Fruit fly (Drosophila melanogaster) whole organism, embryonic: ENCODE results near the gene CG6149.
A peak's percentile ranks its signal among the peaks of the same experiment; 100 is the strongest.

Source experiments
- Ada2b ChIP-seq: fragments of 200-800 bp; sonication (Bioruptor generic); IDR thresholded peaks from 2 replicates; pipeline ENCODE4 v1.3.6; 2022; ENCODE audit warnings: missing biosample characterization, missing genetic modification characterization
- Antp ChIP-seq: fragments of 200-800 bp; sonication (Bioruptor generic); optimal IDR thresholded peaks from 3 replicates; lab custom pipeline; 2016; ENCODE audit warnings: missing biosample characterization, missing genetic modification characterization
- BEAF-32 ChIP-seq: fragments of 200-800 bp; sonication (Bioruptor generic); optimal IDR thresholded peaks from 3 replicates; lab custom pipeline; 2017; ENCODE audit warnings: missing biosample characterization, missing genetic modification characterization, mild to moderate bottlenecking, moderate library complexity, missing genetic modification reagents
- Blimp-1 ChIP-seq: fragments of 200-800 bp; sonication (Bioruptor generic); optimal IDR thresholded peaks from 3 replicates; lab custom pipeline; 2018; ENCODE audit warnings: missing biosample characterization, missing genetic modification characterization, mild to moderate bottlenecking, moderate library complexity, missing genetic modification reagents
- BtbVII ChIP-seq: fragments of 200-800 bp; sonication (Bioruptor generic); optimal IDR thresholded peaks from 3 replicates; lab custom pipeline; 2017; ENCODE audit warnings: missing biosample characterization, mild to moderate bottlenecking, missing genetic modification characterization
- CG10543 ChIP-seq: fragments of 200-800 bp; sonication (Bioruptor generic); optimal IDR thresholded peaks from 3 replicates; lab custom pipeline; 2017; ENCODE audit warnings: missing biosample characterization, mild to moderate bottlenecking, missing genetic modification characterization, moderate library complexity
- CG11456 ChIP-seq: fragments of 200-800 bp; sonication (Bioruptor generic); IDR thresholded peaks from 3 replicates; pipeline ENCODE4 v1.3.6; 2022; ENCODE audit warnings: missing biosample characterization, missing genetic modification characterization
- CG12769 ChIP-seq: fragments of 200-800 bp; sonication (Bioruptor generic); optimal IDR thresholded peaks from 2 replicates; lab custom pipeline; 2019; ENCODE audit warnings: missing biosample characterization, mild to moderate bottlenecking, missing genetic modification characterization, moderate library complexity
- CG15011 ChIP-seq: fragments of 200-800 bp; sonication (Bioruptor generic); optimal IDR thresholded peaks from 3 replicates; lab custom pipeline; 2018; ENCODE audit warnings: missing biosample characterization, mild to moderate bottlenecking, missing genetic modification characterization
- CG1602 ChIP-seq: fragments of 200-800 bp; sonication (Bioruptor generic); optimal IDR thresholded peaks from 3 replicates; lab custom pipeline; 2016; ENCODE audit warnings: missing biosample characterization, missing genetic modification characterization
- CG1603 ChIP-seq: fragments of 200-800 bp; sonication (Bioruptor generic); optimal IDR thresholded peaks from 2 replicates; lab custom pipeline; 2019; ENCODE audit warnings: missing biosample characterization, mild to moderate bottlenecking, missing genetic modification characterization, moderate library complexity
- CG17328 ChIP-seq: fragments of 200-800 bp; sonication (Bioruptor generic); IDR thresholded peaks from 2 replicates; pipeline ENCODE4 v1.3.6; 2022; ENCODE audit warnings: missing biosample characterization, missing genetic modification characterization
- CG17359 ChIP-seq: fragments of 200-800 bp; sonication (Bioruptor generic); optimal IDR thresholded peaks from 3 replicates; lab custom pipeline; 2018; ENCODE audit warnings: missing biosample characterization, mild to moderate bottlenecking, missing genetic modification characterization, moderate library complexity
- CG17802 ChIP-seq: fragments of 200-800 bp; sonication (Bioruptor generic); optimal IDR thresholded peaks from 2 replicates; lab custom pipeline; 2018; ENCODE audit warnings: missing biosample characterization, mild to moderate bottlenecking, missing genetic modification characterization, moderate library complexity
- CG18619 ChIP-seq: fragments of 200-800 bp; sonication (Bioruptor generic); optimal IDR thresholded peaks from 3 replicates; lab custom pipeline; 2017; ENCODE audit warnings: missing biosample characterization, mild to moderate bottlenecking, missing genetic modification characterization
- CG2202 ChIP-seq: fragments of 200-800 bp; sonication (Bioruptor generic); optimal IDR thresholded peaks from 2 replicates; lab custom pipeline; 2018; ENCODE audit warnings: missing biosample characterization, mild to moderate bottlenecking, missing genetic modification characterization
- CG31388 ChIP-seq: fragments of 200-800 bp; sonication (Bioruptor generic); optimal IDR thresholded peaks from 2 replicates; lab custom pipeline; 2016; ENCODE audit warnings: missing biosample characterization, missing genetic modification characterization
- CG3281 ChIP-seq: fragments of 200-800 bp; sonication (Bioruptor generic); optimal IDR thresholded peaks from 3 replicates; lab custom pipeline; 2017; ENCODE audit warnings: missing biosample characterization, mild to moderate bottlenecking, missing genetic modification characterization
- CG42726 ChIP-seq: fragments of 200-800 bp; sonication (Bioruptor generic); IDR thresholded peaks from 2 replicates; pipeline ENCODE4 v1.3.6; 2022; ENCODE audit warnings: missing biosample characterization, missing genetic modification characterization; ENCODE audit not compliant: partially characterized antibody
- CG9817 ChIP-seq: fragments of 200-800 bp; sonication (Bioruptor generic); optimal IDR thresholded peaks from 2 replicates; lab custom pipeline; 2018; ENCODE audit warnings: missing biosample characterization, mild to moderate bottlenecking, missing genetic modification characterization, moderate library complexity
- Hand ChIP-seq: fragments of 200-800 bp; sonication (Bioruptor generic); optimal IDR thresholded peaks from 2 replicates; lab custom pipeline; 2017; ENCODE audit warnings: mild to moderate bottlenecking, missing biosample characterization, missing genetic modification reagents, missing genetic modification characterization
- Hmr ChIP-seq: fragments of 200-800 bp; sonication (Bioruptor generic); optimal IDR thresholded peaks from 3 replicates; lab custom pipeline; 2017; ENCODE audit warnings: mild to moderate bottlenecking, missing biosample characterization, missing genetic modification reagents, missing genetic modification characterization
- MTF-1 ChIP-seq: fragments of 200-800 bp; sonication (Bioruptor generic); optimal IDR thresholded peaks from 2 replicates; lab custom pipeline; 2018; ENCODE audit warnings: missing biosample characterization, mild to moderate bottlenecking, missing genetic modification characterization, borderline replicate concordance
- Nf-YA ChIP-seq: fragments of 200-800 bp; sonication (Bioruptor generic); IDR thresholded peaks from 2 replicates; pipeline ENCODE4 v1.3.6; 2022; ENCODE audit warnings: missing biosample characterization, missing genetic modification characterization
- Nf-YB ChIP-seq: fragments of 200-800 bp; sonication (Bioruptor generic); optimal IDR thresholded peaks from 3 replicates; lab custom pipeline; 2019; ENCODE audit warnings: missing biosample characterization, mild to moderate bottlenecking, missing genetic modification characterization, moderate library complexity
- Optix ChIP-seq: fragments of 200-800 bp; sonication (Bioruptor generic); IDR thresholded peaks from 3 replicates; pipeline ENCODE4 v1.3.6; 2022; ENCODE audit warnings: missing biosample characterization, missing genetic modification characterization
- Ravus ChIP-seq: fragments of 200-800 bp; sonication (Bioruptor generic); IDR thresholded peaks from 2 replicates; pipeline ENCODE4 v1.3.6; 2022; ENCODE audit warnings: missing biosample characterization, missing genetic modification characterization
- Vsx1 ChIP-seq: fragments of 200-800 bp; sonication (Bioruptor generic); optimal IDR thresholded peaks from 2 replicates; lab custom pipeline; 2017; ENCODE audit warnings: missing biosample characterization, mild to moderate bottlenecking, missing genetic modification characterization, missing genetic modification reagents
- ac ChIP-seq: fragments of 200-800 bp; sonication (Bioruptor generic); optimal IDR thresholded peaks from 3 replicates; lab custom pipeline; 2017; ENCODE audit warnings: missing biosample characterization, mild to moderate bottlenecking, missing genetic modification characterization
- ash1 ChIP-seq: fragments of 200-800 bp; sonication (Bioruptor generic); optimal IDR thresholded peaks from 2 replicates; lab custom pipeline; 2018; ENCODE audit warnings: missing biosample characterization, mild to moderate bottlenecking, missing genetic modification characterization
- cas ChIP-seq: fragments of 200-800 bp; sonication (Bioruptor generic); IDR thresholded peaks from 2 replicates; pipeline ENCODE4 v1.3.6; 2022; ENCODE audit warnings: missing biosample characterization, missing genetic modification characterization
- cato ChIP-seq: fragments of 200-800 bp; sonication (Bioruptor generic); optimal IDR thresholded peaks from 2 replicates; lab custom pipeline; 2016; ENCODE audit warnings: missing biosample characterization, missing genetic modification characterization, borderline replicate concordance
- crc ChIP-seq: fragments of 200-800 bp; sonication (Bioruptor generic); optimal IDR thresholded peaks from 2 replicates; lab custom pipeline; 2016; ENCODE audit warnings: missing biosample characterization, missing genetic modification characterization
- crol ChIP-seq: fragments of 200-800 bp; sonication (Bioruptor generic); IDR thresholded peaks from 2 replicates; pipeline ENCODE4 v1.3.6; 2022; ENCODE audit warnings: missing biosample characterization, missing genetic modification characterization
- crp ChIP-seq, 2 experiments: fragments of 200-800 bp; sonication (Bioruptor generic); optimal IDR thresholded peaks; 2 replicates in 1 of 2; 3 replicates in 1 of 2; lab custom pipeline; 2017; ENCODE audit warnings: missing biosample characterization in 2 of 2, missing genetic modification characterization in 2 of 2, mild to moderate bottlenecking in 1 of 2, moderate library complexity in 1 of 2
- dati ChIP-seq: fragments of 200-800 bp; sonication (Bioruptor generic); IDR thresholded peaks from 2 replicates; pipeline ENCODE4 v1.3.6; 2022; ENCODE audit warnings: missing biosample characterization, missing genetic modification characterization
- dm ChIP-seq: fragments of 200-800 bp; sonication (Bioruptor generic); optimal IDR thresholded peaks from 3 replicates; lab custom pipeline; 2016; ENCODE audit warnings: missing biosample characterization, missing genetic modification characterization
- esg ChIP-seq: fragments of 200-800 bp; sonication (Bioruptor generic); conservative IDR thresholded peaks from 2 replicates; pipeline ENCODE4 v1.3.6; 2022; ENCODE audit warnings: missing biosample characterization, missing genetic modification characterization
- eve ChIP-seq, 2 experiments: fragments of >200 bp; optimal IDR thresholded peaks; 2 replicates each; lab custom pipeline; 2017; ENCODE audit warnings: missing biosample characterization in 2 of 2, missing genetic modification characterization in 2 of 2
- ftz-f1 ChIP-seq: fragments of 200-800 bp; sonication (Bioruptor generic); optimal IDR thresholded peaks from 2 replicates; lab custom pipeline; 2016; ENCODE audit warnings: missing biosample characterization, missing genetic modification characterization
- ken ChIP-seq: fragments of 200-800 bp; sonication (Bioruptor generic); IDR thresholded peaks from 3 replicates; pipeline ENCODE4 v1.3.6; 2022; ENCODE audit warnings: missing biosample characterization, missing genetic modification characterization
- klu ChIP-seq: fragments of 200-800 bp; sonication (Bioruptor generic); IDR thresholded peaks from 2 replicates; pipeline ENCODE4 v1.3.6; 2022; ENCODE audit warnings: missing biosample characterization, missing genetic modification characterization
- pho ChIP-seq: fragments of 200-800 bp; sonication (Bioruptor generic); optimal IDR thresholded peaks from 2 replicates; lab custom pipeline; 2016; ENCODE audit warnings: missing biosample characterization, missing genetic modification characterization
- run ChIP-seq: fragments of 200-800 bp; sonication (Bioruptor generic); optimal IDR thresholded peaks from 3 replicates; lab custom pipeline; 2018; ENCODE audit warnings: missing biosample characterization, mild to moderate bottlenecking, missing genetic modification characterization
- salm ChIP-seq: fragments of 200-800 bp; sonication (Bioruptor generic); optimal IDR thresholded peaks from 2 replicates; lab custom pipeline; 2018; ENCODE audit warnings: missing biosample characterization, mild to moderate bottlenecking, missing genetic modification characterization
- sd ChIP-seq: fragments of 200-800 bp; sonication (Bioruptor generic); optimal IDR thresholded peaks from 3 replicates; lab custom pipeline; 2018; ENCODE audit warnings: missing biosample characterization, mild to moderate bottlenecking, missing genetic modification characterization, moderate library complexity
- sens ChIP-seq: fragments of 200-800 bp; sonication (Bioruptor generic); peaks from one replicate; lab custom pipeline; 2016; ENCODE audit warnings: missing biosample characterization, missing genetic modification characterization
- sisA ChIP-seq: fragments of 200-800 bp; sonication (Bioruptor generic); IDR thresholded peaks from 2 replicates; pipeline ENCODE4 v1.3.6; 2022; ENCODE audit warnings: missing biosample characterization, missing genetic modification characterization
- ssp ChIP-seq: fragments of 200-800 bp; sonication (Bioruptor generic); IDR thresholded peaks from 2 replicates; pipeline ENCODE4 v1.3.6; 2022; ENCODE audit warnings: missing biosample characterization, missing genetic modification characterization
- unc-4 ChIP-seq: fragments of 200-800 bp; sonication (Bioruptor generic); IDR thresholded peaks from 2 replicates; pipeline ENCODE4 v1.3.6; 2022; ENCODE audit warnings: missing biosample characterization, missing genetic modification characterization; ENCODE audit not compliant: partially characterized antibody
- zfh1 ChIP-seq: fragments of 200-800 bp; sonication (Bioruptor generic); IDR thresholded peaks from 3 replicates; pipeline ENCODE4 v1.3.6; 2022; ENCODE audit warnings: missing biosample characterization, missing genetic modification characterization

Gene CG6149

dm6 chr3L:11450535-11450934 lies 15.3 kb upstream of the CG6149 start (continued):
- TF ChIP-seq sisA (GFP tag; lab: Robert Waterston, UW): 0 out of 2 replicates have a peak, but pooled peaks have one; percentile 17
- no peak for TF ChIP-seq crc (GFP tag; lab: Kevin White, UChicago)
- no peak for TF ChIP-seq cas (GFP tag; lab: Robert Waterston, UW)
- no peak for TF ChIP-seq crp (GFP tag; optimal IDR thresholded peaks at IDR 0.05; lab: Kevin White, UChicago)
- TF ChIP-seq eve (GFP tag; optimal IDR thresholded peaks at IDR 0.05; lab: Kevin White, UChicago): no peak
- TF ChIP-seq Vsx1: no peak
- TF ChIP-seq CG3281 (GFP tag; lab: Kevin White, UChicago): peak; percentile 40
- TF ChIP-seq cato (GFP tag; lab: Kevin White, UChicago): no peak
- TF ChIP-seq CG2202 (tag; lab: Kevin White, UChicago): no peak
- no peak for TF ChIP-seq esg (GFP tag; lab: Robert Waterston, UW)
- TF ChIP-seq Blimp-1: peak; percentile 54
- no peak for TF ChIP-seq CG10543 (GFP tag; lab: Kevin White, UChicago)
- TF ChIP-seq Nf-YB (GFP tag; lab: Kevin White, UChicago): peak; percentile 22
- no peak for TF ChIP-seq Nf-YA
- no peak for TF ChIP-seq CG9817 (tag; lab: Kevin White, UChicago)
- peak; percentile 34 for TF ChIP-seq CG17359 (tag; lab: Kevin White, UChicago)
- no peak for TF ChIP-seq Antp (GFP tag; lab: Kevin White, UChicago)
- no peak for TF ChIP-seq ssp (GFP tag; lab: Robert Waterston, UW)
- TF ChIP-seq Hmr: peak; percentile 51
- TF ChIP-seq klu (GFP tag; lab: Robert Waterston, UW): no peak
- TF ChIP-seq run: peak; percentile 10
- TF ChIP-seq CG31388 (GFP tag; lab: Kevin White, UChicago): no peak
- TF ChIP-seq CG1603: no peak
- no peak for TF ChIP-seq salm (tag; lab: Kevin White, UChicago)
- TF ChIP-seq CG17328: peak; percentile 52
- no peak for TF ChIP-seq CG17802 (tag; lab: Kevin White, UChicago)
- no peak for TF ChIP-seq sd (tag; lab: Kevin White, UChicago)
- no peak for TF ChIP-seq CG42726 (GFP tag; lab: Robert Waterston, UW)
- TF ChIP-seq CG11456: no peak
- no peak for TF ChIP-seq ken (GFP tag; lab: Robert Waterston, UW)
- TF ChIP-seq CG15011: no peak
- no peak for TF ChIP-seq Ravus (GFP tag; lab: Robert Waterston, UW)
- TF ChIP-seq dati (GFP tag; lab: Robert Waterston, UW): no peak
- TF ChIP-seq pho (GFP tag; lab: Kevin White, UChicago): no peak
- TF ChIP-seq CG12769 (tag; lab: Kevin White, UChicago): no peak
- peak; percentile 38; the same call in 1 of the 3 replicates for TF ChIP-seq zfh1 (GFP tag; lab: Robert Waterston, UW)
- TF ChIP-seq CG18619 (GFP tag; lab: Kevin White, UChicago): peak; percentile 0
- TF ChIP-seq Hand (GFP tag; lab: Kevin White, UChicago): peak; percentile 53
- peak; percentile 72 for TF ChIP-seq sens
- peak; percentile 6 for TF ChIP-seq ac
- TF ChIP-seq unc-4: no peak
- TF ChIP-seq dm (GFP tag; lab: Kevin White, UChicago): no peak
- TF ChIP-seq BEAF-32 (GFP tag; lab: Kevin White, UChicago): no peak
- TF ChIP-seq BtbVII (GFP tag; lab: Kevin White, UChicago): peak; percentile 56
- peak; percentile 24 for TF ChIP-seq CG1602
- TF ChIP-seq ash1 (GFP tag; lab: Kevin White, UChicago): no peak
- TF ChIP-seq MTF-1 (GFP tag; lab: Kevin White, UChicago): no peak
- no peak for TF ChIP-seq crol (GFP tag; lab: Robert Waterston, UW)
- no peak for TF ChIP-seq Optix (GFP tag; lab: Robert Waterston, UW)
- 0 out of 2 replicates have a peak, but pooled peaks have one; percentile 7 for TF ChIP-seq Ada2b (GFP tag; lab: Robert Waterston, UW)
- no peak for TF ChIP-seq ftz-f1 (GFP tag; lab: Kevin White, UChicago)
